Worm (Caenorhabditis elegans) whole organism, dauer: ENCODE data around the gene nep-4.

Source experiments
- unc-62 ChIP-seq: sonication (generic microtip); optimal IDR thresholded peaks from 2 replicates; lab custom pipeline; 2017; ENCODE audit warnings: missing biosample characterization, missing genetic modification reagents, missing genetic modification characterization

Gene nep-4

DNA sequence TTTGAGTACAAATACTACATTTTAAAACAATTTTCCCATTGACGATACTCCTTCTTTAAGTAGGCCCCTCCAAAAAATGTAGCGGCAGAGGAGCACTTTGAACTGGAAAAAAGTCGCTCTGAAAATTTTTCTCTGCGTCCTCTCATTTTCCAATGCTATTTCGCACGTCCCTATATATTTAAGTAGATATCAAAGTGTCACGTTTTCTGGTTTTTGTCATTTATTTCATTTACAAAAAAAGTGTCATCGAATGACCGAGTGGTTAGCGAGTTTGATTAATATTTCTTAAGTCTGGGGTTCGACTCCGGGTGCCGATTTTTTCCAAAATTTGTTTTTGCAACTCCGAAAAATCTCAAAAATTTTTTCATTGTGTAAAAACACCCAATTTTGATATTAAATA is 3.7 kb upstream of the nep-4 start:
- no peak for TF ChIP-seq unc-62 (GFP tag; lab: Kevin White, UChicago)

DNA sequence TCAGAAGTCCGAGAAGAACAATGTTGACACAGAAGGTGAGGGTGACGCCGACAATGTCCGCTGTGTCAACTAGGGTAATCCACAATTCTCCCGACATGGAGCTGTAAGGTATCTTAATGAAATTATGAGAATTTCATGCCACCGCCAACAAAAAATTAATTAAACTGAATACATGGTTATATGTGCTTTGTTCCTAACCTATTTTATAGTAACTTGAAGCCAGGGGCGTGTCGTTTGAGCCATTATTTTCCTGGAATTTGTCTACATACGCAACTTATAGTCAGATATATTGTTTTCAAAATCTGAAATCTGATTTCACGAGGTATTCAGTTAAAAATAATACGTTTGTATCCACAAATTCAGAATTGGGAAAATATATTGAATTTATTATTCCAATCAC is 2.6 kb upstream of the nep-4 start, which contains the start of gene odr-10:
odr-10 (minus strand) TSS at position 101 of the 400 bp plus-strand sequence.
- TF ChIP-seq unc-62 (GFP tag; lab: Kevin White, UChicago) = no peak

DNA sequence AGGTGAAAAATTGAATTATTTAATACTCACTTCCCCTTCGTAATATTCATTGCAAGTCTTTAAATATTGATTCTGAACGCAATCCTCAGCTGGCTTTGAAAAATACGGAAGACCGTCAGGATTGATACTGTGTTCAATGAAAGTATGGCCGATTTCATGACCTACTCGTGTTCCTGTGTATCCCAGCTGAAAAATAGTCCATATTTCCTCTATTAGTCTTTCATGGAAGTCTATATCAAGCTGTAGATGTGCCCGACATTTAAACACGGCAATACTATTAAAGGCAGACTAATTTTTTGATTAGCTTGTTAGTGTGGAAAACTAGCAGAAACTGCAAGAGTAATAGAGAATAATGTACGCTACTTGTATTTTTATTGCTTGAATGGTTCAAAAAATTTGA is 1.7 kb downstream of the nep-4 start:
- TF ChIP-seq unc-62 (GFP tag; lab: Kevin White, UChicago) = no peak

- TF ChIP-seq unc-62 (GFP tag; lab: Kevin White, UChicago) = no peak
Observed at ce11 chrX:6856793-6857192, 6.4 kb downstream of the nep-4 start.

DNA sequence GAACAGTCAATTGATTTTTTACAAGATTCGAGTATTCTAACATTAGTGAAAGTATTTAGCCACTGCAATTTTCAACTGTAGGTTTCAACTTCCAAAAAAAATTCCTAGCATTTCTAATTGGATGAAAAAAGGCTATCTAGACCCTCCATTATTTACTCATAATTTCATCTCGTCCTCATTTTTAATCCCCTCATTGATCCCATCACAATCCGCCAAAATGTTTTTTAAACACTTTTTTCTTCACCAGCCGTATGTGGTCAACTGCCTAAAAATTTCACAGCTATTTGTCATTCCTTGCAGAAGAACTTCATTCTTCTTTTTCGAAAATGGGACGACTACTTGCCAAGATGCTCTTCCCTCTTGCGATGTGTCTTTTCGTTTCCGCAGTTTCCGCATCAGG is 9.9 kb downstream of the nep-4 start, which contains the start of gene rig-3:
rig-3 (plus strand) TSS at position 301 of the 400 bp plus-strand sequence.
- no peak for TF ChIP-seq unc-62 (GFP tag; lab: Kevin White, UChicago)

DNA sequence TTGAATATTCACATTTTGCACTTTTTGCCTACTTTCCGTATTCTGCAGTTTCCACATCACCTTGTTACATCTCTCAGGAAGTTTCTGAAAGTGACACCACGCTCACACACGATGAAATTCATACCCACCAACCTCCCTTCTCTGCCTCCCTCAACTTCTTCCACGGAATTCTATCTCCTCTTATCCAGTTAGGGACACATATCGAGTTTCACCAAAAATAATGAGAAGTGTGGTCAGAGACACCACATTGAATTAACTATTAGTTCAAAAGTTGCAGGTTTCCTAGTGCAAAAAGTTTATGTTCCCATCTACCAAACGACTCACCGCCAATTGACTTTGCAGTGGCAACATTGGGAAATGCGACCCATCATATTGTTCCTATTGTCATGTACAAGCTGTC is 12.8 kb downstream of the nep-4 start:
- TF ChIP-seq unc-62 (GFP tag; lab: Kevin White, UChicago) = no peak

ce11 chrX:6848596-6848995 is 14.6 kb downstream of the nep-4 start:
- TF ChIP-seq unc-62 (GFP tag; lab: Kevin White, UChicago) = no peak

DNA sequence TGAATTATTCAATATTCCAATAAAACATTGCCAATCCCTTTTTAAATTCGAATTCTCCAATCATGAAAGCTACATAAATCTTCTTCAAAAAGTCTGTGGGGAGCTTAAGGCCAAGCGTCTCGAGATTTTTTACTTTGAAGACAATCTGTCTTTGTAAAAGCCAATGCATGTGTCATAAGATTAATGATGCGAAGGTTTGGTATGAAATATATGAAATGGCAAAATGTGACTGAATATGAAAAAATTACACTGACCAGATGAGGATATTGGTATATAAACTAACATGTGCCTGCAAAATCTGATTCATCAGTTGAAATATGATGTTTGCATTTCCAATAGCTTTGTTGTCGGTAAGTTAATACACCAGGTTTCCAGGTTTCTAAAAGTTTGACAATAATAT is 17.3 kb downstream of the nep-4 start, which contains the start of gene C53B7.2:
C53B7.2 (plus strand) TSS at position 301 of the 400 bp plus-strand sequence.
- no peak for TF ChIP-seq unc-62 (GFP tag; lab: Kevin White, UChicago)

DNA sequence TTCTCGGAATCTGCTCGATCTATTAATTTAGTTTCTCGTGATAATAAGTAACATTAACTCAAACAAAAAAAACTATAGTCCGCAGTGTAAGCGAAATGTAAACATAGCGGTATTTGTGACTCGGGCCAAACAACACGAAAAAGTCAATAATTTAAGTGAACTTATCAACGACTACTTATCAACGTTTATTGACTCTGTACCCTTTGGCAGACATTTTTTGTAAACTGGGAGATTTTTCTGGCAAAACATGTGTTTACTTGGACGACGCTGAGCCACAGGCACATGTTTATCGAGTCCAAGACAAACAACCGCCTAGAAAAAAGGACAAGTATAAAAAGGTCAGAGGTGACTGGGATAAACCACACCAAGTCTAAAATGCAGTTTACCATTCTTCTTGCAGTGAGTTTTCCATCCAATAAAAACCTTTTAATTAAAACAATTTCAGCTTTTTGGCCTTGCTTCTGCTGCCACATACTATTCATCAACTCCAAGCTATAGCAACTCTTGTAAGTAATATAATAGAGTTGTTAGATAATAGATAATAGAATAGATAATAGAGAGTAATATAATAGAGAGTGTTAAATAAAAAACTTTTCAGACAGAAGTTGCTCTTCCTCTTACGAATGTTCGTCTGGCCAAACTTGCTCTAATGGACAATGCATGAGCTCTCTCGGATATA is 18.7 kb downstream of the nep-4 start, which contains the start of gene C53B7.3:
C53B7.3 (plus strand) TSS at position 362 of the 679 bp plus-strand sequence.
- no peak for TF ChIP-seq unc-62 (GFP tag; lab: Kevin White, UChicago)

DNA sequence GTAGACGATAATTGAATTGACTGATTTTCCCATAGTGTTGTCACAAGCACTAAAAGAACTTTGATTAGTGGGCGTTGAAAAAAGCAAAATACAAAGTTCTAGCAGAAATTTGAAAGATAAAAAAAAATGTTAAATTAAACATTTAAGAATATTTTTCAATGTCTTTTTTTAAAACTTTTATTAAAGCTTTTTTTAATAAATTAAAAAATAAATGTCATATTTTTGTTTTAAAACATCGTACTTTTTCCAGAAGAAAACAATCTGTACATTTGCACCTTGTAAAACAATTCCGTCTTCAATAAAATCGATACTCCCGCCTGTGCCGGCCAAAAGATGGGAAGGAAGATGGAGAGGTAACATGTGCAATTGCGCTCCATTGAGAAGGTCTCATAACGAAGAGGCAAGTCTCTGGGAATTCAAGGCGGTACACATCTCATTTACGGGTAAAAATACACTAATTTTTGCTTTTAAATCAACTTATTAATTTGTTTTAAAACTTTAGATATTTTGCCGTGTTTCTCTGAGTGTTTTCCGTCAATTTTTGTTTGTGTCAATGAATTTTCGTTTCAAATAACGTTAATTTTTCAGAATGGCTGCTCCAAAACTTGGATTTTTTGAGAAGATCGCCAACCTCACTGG is 22.4 kb downstream of the nep-4 start, which contains the start of the genes glr-6 and asg-2:
glr-6 (minus strand) TSS at position 51 of the 639 bp plus-strand sequence.
asg-2 (plus strand) TSS at position 589 of the 639 bp plus-strand sequence.
- no peak for TF ChIP-seq unc-62 (GFP tag; lab: Kevin White, UChicago)

DNA sequence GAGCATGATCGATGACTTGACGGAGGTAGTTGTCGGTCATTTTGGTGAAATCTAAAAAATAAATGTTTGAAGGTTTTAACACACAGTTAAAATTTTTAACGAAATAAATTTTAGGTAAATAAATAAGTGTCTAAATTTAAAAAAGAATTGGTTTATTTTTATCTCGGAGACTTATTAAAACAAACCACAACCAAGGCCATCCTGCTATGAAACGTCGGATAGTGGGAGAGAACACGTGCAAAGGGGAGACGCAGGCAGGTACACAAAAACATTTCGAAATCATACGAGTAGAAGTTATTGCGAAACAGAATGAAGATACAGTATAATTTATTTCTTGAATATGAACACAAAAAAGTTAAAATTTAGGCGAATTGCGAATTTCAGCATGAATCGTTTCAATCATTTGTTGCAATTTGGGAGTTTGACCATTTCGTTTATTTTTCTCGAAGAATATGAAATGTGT is 27.1 kb downstream of the nep-4 start, which contains the start of gene F41B4.3:
F41B4.3 (minus strand) TSS at position 51 of the 463 bp plus-strand sequence.
- no peak for TF ChIP-seq unc-62 (GFP tag; lab: Kevin White, UChicago)

DNA sequence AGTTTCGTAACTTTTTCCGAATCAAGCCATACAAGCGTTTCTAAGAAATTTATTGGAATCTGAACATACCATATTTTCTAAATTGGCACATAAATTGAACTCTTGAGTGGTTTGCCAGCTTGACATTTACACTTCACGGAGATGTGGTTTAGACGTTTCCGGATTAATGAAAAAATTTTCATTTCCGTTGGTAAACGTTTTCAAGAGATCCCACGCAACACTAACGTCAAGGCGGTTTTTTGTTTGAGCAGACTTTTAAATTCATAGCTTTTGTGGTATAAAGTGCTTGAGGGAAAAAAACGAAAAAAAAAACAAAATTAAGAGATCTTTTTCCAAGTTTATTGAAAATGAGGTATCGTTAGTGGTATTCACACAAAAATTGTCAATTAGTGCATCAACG is 28.1 kb downstream of the nep-4 start, which contains the start of gene F41B4.2:
F41B4.2 (minus strand) TSS at position 101 of the 400 bp plus-strand sequence.
- no peak for TF ChIP-seq unc-62 (GFP tag; lab: Kevin White, UChicago)

DNA sequence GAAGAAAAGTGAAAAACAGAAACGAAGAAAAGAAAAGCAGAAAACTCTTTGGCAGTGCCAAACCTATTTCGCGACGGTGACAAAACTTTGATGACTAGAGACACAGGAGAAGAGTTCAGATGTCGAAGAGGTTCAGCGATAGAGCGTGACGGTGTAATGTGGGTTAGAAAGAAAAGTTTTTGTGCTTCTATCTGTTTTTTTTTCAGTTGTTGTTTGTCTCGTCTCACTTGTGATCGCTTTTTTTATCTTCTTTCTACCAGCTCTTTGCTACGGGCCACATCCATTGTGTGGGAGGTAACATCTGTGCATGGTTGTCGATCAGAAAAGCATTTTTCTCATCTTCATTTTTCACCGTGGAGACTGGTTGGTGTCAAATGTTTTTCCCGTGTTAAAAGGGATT is 37.4 kb downstream of the nep-4 start, which contains the start of gene F41B4.1:
F41B4.1 (minus strand) TSS at position 23 of the 400 bp plus-strand sequence.
- no peak for TF ChIP-seq unc-62 (GFP tag; lab: Kevin White, UChicago)

- TF ChIP-seq unc-62 (GFP tag; lab: Kevin White, UChicago) = no peak
Observed at ce11 chrX:6823218-6823979, 39.8 kb downstream of the nep-4 start, which contains the start of gene gei-15. gei-15 (minus strand) TSS chrX:6823268.

ce11 chrX:6822552-6822951 is 40.7 kb downstream of the nep-4 start:
- TF ChIP-seq unc-62 (GFP tag; lab: Kevin White, UChicago) = no peak
